Worm (Caenorhabditis elegans) whole organism, midembryonic: Measurements from ENCODE around the gene F54C9.3.

Source experiments
- T22C8.4 ChIP-seq: fragments of 200-800 bp; sonication (Bioruptor generic); IDR thresholded peaks from 2 replicates; pipeline ENCODE4 v1.3.6; 2022; ENCODE audit warnings: missing genetic modification characterization, missing compliant biosample characterization
- cog-1 ChIP-seq: sonication (generic microtip); optimal IDR thresholded peaks from 2 replicates; lab custom pipeline; 2016; ENCODE audit warnings: missing genetic modification characterization, missing compliant biosample characterization
- flt-1 ChIP-seq: fragments of 200-800 bp; sonication (Bioruptor generic); IDR thresholded peaks from 2 replicates; pipeline ENCODE4 v1.3.6; 2022; ENCODE audit warnings: missing genetic modification characterization, missing compliant biosample characterization
- klf-2 ChIP-seq: fragments of 200-800 bp; sonication (Bioruptor generic); conservative IDR thresholded peaks from 2 replicates; pipeline ENCODE4 v1.3.6; 2022; ENCODE audit warnings: missing genetic modification reagents, missing genetic modification characterization, missing compliant biosample characterization
- med-1 ChIP-seq: sonication (generic microtip); optimal IDR thresholded peaks from 2 replicates; lab custom pipeline; 2017; ENCODE audit warnings: missing genetic modification characterization, mild to moderate bottlenecking, missing compliant biosample characterization, antibody characterized with exemption, missing genetic modification reagents; ENCODE audit not compliant: insufficient read depth
- ref-1 ChIP-seq: fragments of 200-800 bp; sonication (Bioruptor generic); conservative IDR thresholded peaks from 2 replicates; pipeline ENCODE4 v1.3.6; 2022; ENCODE audit warnings: missing genetic modification reagents, missing genetic modification characterization, missing compliant biosample characterization
- tab-1 ChIP-seq: fragments of 200-800 bp; sonication (Bioruptor generic); IDR thresholded peaks from 2 replicates; pipeline ENCODE4 v1.3.6; 2022; ENCODE audit warnings: missing genetic modification characterization, missing compliant biosample characterization
- ztf-23 ChIP-seq: fragments of 200-800 bp; sonication (Bioruptor generic); IDR thresholded peaks from 2 replicates; pipeline ENCODE4 v1.3.6; 2022; ENCODE audit warnings: missing genetic modification reagents, missing genetic modification characterization, missing compliant biosample characterization
- ztf-29 ChIP-seq: fragments of 200-800 bp; sonication (Bioruptor generic); IDR thresholded peaks from 2 replicates; pipeline ENCODE4 v1.3.6; 2022; ENCODE audit warnings: missing genetic modification reagents, missing genetic modification characterization, missing compliant biosample characterization

Gene F54C9.3

ce11 chrII:8566039-8566438 lies 617 bp downstream of the F54C9.3 start, which contains the start of gene stc-1:
TSS of gene stc-1 (minus strand) at chrII:8566139.
- TF ChIP-seq flt-1 (GFP tag; lab: Robert Waterston, UW) (no peak), ztf-23 (GFP tag; lab: Robert Waterston, UW) (no peak), ref-1 (GFP tag; lab: Robert Waterston, UW) (no peak), cog-1 (tag; lab: Kevin White, UChicago) (no peak), T22C8.4 (GFP tag; lab: Robert Waterston, UW) (no peak), med-1 (GFP tag; lab: Kevin White, UChicago) (no peak), ztf-29 (no peak), tab-1 (no peak), klf-2 (GFP tag; lab: Robert Waterston, UW) (no peak)

- no peak for TF ChIP-seq cog-1 (tag; lab: Kevin White, UChicago)
- TF ChIP-seq med-1 (GFP tag; lab: Kevin White, UChicago), result no peak
- no peak for TF ChIP-seq T22C8.4 (GFP tag; lab: Robert Waterston, UW)
- TF ChIP-seq ref-1 (GFP tag; lab: Robert Waterston, UW), result no peak
- no peak for TF ChIP-seq klf-2 (GFP tag; lab: Robert Waterston, UW)
- TF ChIP-seq ztf-23 (GFP tag; lab: Robert Waterston, UW), result no peak
- no peak for TF ChIP-seq ztf-29
- no peak for TF ChIP-seq tab-1
- TF ChIP-seq flt-1 (GFP tag; lab: Robert Waterston, UW), result no peak
Observed at ce11 chrII:8562002-8562401, 4.7 kb downstream of the F54C9.3 start, which contains the start of gene F54C9.14. TSS of gene F54C9.14 (plus strand) at chrII:8562302.

- TF ChIP-seq ref-1 (GFP tag; lab: Robert Waterston, UW), result peak; percentile 46
- TF ChIP-seq klf-2 (GFP tag; lab: Robert Waterston, UW), result 0 out of 2 replicates have a peak, but pooled peaks have one; percentile 51
- peak; percentile 89 for TF ChIP-seq flt-1 (GFP tag; lab: Robert Waterston, UW)
- TF ChIP-seq T22C8.4 (GFP tag; lab: Robert Waterston, UW), result peak; percentile 52
- TF ChIP-seq med-1 (GFP tag; lab: Kevin White, UChicago), result no peak
- peak; percentile 97 for TF ChIP-seq cog-1 (tag; lab: Kevin White, UChicago)
- TF ChIP-seq ztf-29, result peak; percentile 16; the same call in 1 of the 2 replicates
- peak; percentile 92 for TF ChIP-seq ztf-23 (GFP tag; lab: Robert Waterston, UW)
- peak; percentile 24; the same call in 1 of the 2 replicates for TF ChIP-seq tab-1
Observed at ce11 chrII:8561227-8561626, 5.4 kb downstream of the F54C9.3 start, which contains the start of gene iff-2. TSS of gene iff-2 (minus strand) at chrII:8561367.

ce11 chrII:8559188-8559587 lies 7.5 kb downstream of the F54C9.3 start:
- TF ChIP-seq ztf-29 (no peak), flt-1 (GFP tag; lab: Robert Waterston, UW) (no peak), ztf-23 (GFP tag; lab: Robert Waterston, UW) (no peak), T22C8.4 (GFP tag; lab: Robert Waterston, UW) (no peak)

ce11 chrII:8556166-8556565 lies 10.5 kb downstream of the F54C9.3 start, which contains the start of gene glb-27:
TSS of gene glb-27 (minus strand) at chrII:8556266.
- TF ChIP-seq flt-1 (GFP tag; lab: Robert Waterston, UW), result no peak
- no peak for TF ChIP-seq ref-1 (GFP tag; lab: Robert Waterston, UW)
- TF ChIP-seq ztf-23 (GFP tag; lab: Robert Waterston, UW), result no peak
- TF ChIP-seq cog-1 (tag; lab: Kevin White, UChicago), result no peak
- no peak for TF ChIP-seq ztf-29

ce11 chrII:8554568-8554967 lies 12.1 kb downstream of the F54C9.3 start:
- no peak for TF ChIP-seq ztf-29
- no peak for TF ChIP-seq ztf-23 (GFP tag; lab: Robert Waterston, UW)
- no peak for TF ChIP-seq flt-1 (GFP tag; lab: Robert Waterston, UW)
- no peak for TF ChIP-seq med-1 (GFP tag; lab: Kevin White, UChicago)
- no peak for TF ChIP-seq cog-1 (tag; lab: Kevin White, UChicago)
- no peak for TF ChIP-seq T22C8.4 (GFP tag; lab: Robert Waterston, UW)
- TF ChIP-seq ref-1 (GFP tag; lab: Robert Waterston, UW), result no peak
- no peak for TF ChIP-seq tab-1
- TF ChIP-seq klf-2 (GFP tag; lab: Robert Waterston, UW), result no peak

ce11 chrII:8551100-8551499 lies 15.6 kb downstream of the F54C9.3 start:
- TF ChIP-seq ztf-23 (GFP tag; lab: Robert Waterston, UW) (no peak), med-1 (GFP tag; lab: Kevin White, UChicago) (no peak), klf-2 (GFP tag; lab: Robert Waterston, UW) (no peak), flt-1 (GFP tag; lab: Robert Waterston, UW) (no peak), tab-1 (no peak), ref-1 (GFP tag; lab: Robert Waterston, UW) (no peak), cog-1 (tag; lab: Kevin White, UChicago) (no peak), T22C8.4 (GFP tag; lab: Robert Waterston, UW) (no peak), ztf-29 (no peak)

ce11 chrII:8546975-8547374 lies 19.7 kb downstream of the F54C9.3 start:
- TF ChIP-seq T22C8.4 (GFP tag; lab: Robert Waterston, UW) (peak; percentile 63; the same call in 1 of the 2 replicates), klf-2 (GFP tag; lab: Robert Waterston, UW) (peak; percentile 84), flt-1 (GFP tag; lab: Robert Waterston, UW) (peak; percentile 92), tab-1 (peak; percentile 91), ztf-29 (peak; percentile 82), ref-1 (GFP tag; lab: Robert Waterston, UW) (peak; percentile 90), med-1 (GFP tag; lab: Kevin White, UChicago) (peak; percentile 40), cog-1 (tag; lab: Kevin White, UChicago) (peak; percentile 52), ztf-23 (GFP tag; lab: Robert Waterston, UW) (no peak; the same call in none of the 2 replicates)

ce11 chrII:8545315-8545714 lies 21.3 kb downstream of the F54C9.3 start, which contains the start of gene decr-1.2:
TSS of gene decr-1.2 (plus strand) at chrII:8545615.
- TF ChIP-seq cog-1 (tag; lab: Kevin White, UChicago), result no peak
- TF ChIP-seq tab-1, result no peak
- no peak for TF ChIP-seq klf-2 (GFP tag; lab: Robert Waterston, UW)
- no peak for TF ChIP-seq ztf-29
- TF ChIP-seq ref-1 (GFP tag; lab: Robert Waterston, UW), result no peak
- TF ChIP-seq ztf-23 (GFP tag; lab: Robert Waterston, UW), result no peak
- TF ChIP-seq med-1 (GFP tag; lab: Kevin White, UChicago), result no peak
- TF ChIP-seq T22C8.4 (GFP tag; lab: Robert Waterston, UW), result no peak
- TF ChIP-seq flt-1 (GFP tag; lab: Robert Waterston, UW), result no peak
